Fruit fly (Drosophila melanogaster): Measurements from ENCODE around the gene CG11262.

dm6 chr3L:13021727-13022126, 26.8 kb downstream of the CG11262 start:
- TF ChIP-seq fru (GFP tag; optimal IDR thresholded peaks at IDR 0.05) (peak; percentile 78), dsf (GFP tag; optimal IDR thresholded peaks at IDR 0.05; ENCODE audit: borderline replicate concordance) (peak; percentile 53)
